Fruit fly (Drosophila melanogaster) whole organism, embryonic: Measurements from ENCODE around the gene CG31404.
A peak's percentile ranks its signal among the peaks of the same experiment; 100 is the strongest.

Experiments
- Atf-2 ChIP-seq: fragments of 200-800 bp; sonication (Bioruptor generic); optimal IDR thresholded peaks from 2 replicates; lab custom pipeline; 2016; ENCODE audit warnings: missing biosample characterization, missing genetic modification characterization
- CG10147 ChIP-seq: fragments of 200-800 bp; sonication (Bioruptor generic); optimal IDR thresholded peaks from 2 replicates; lab custom pipeline; 2019; ENCODE audit warnings: missing biosample characterization, mild to moderate bottlenecking, missing genetic modification characterization, moderate library complexity
- CG12744 ChIP-seq: fragments of 200-800 bp; sonication (Bioruptor generic); optimal IDR thresholded peaks from 2 replicates; lab custom pipeline; 2016; ENCODE audit warnings: missing biosample characterization, missing genetic modification characterization
- CG14710 ChIP-seq: fragments of 200-800 bp; sonication (Bioruptor generic); optimal IDR thresholded peaks from 3 replicates; lab custom pipeline; 2019; ENCODE audit warnings: missing biosample characterization, mild to moderate bottlenecking, missing genetic modification characterization, moderate library complexity
- CG14860 ChIP-seq: fragments of 200-800 bp; sonication (Bioruptor generic); IDR thresholded peaks from 3 replicates; pipeline ENCODE4 v1.3.6; 2022; ENCODE audit warnings: missing biosample characterization, missing genetic modification characterization; ENCODE audit not compliant: partially characterized antibody
- CG1603 ChIP-seq: fragments of 200-800 bp; sonication (Bioruptor generic); optimal IDR thresholded peaks from 2 replicates; lab custom pipeline; 2019; ENCODE audit warnings: missing biosample characterization, mild to moderate bottlenecking, missing genetic modification characterization, moderate library complexity
- CG16815 ChIP-seq: fragments of 200-800 bp; sonication (Bioruptor generic); optimal IDR thresholded peaks from 3 replicates; lab custom pipeline; 2017; ENCODE audit warnings: missing biosample characterization, mild to moderate bottlenecking, missing genetic modification characterization
- CG17829 ChIP-seq: fragments of 200-800 bp; optimal IDR thresholded peaks from 2 replicates; lab custom pipeline; 2019; ENCODE audit warnings: missing biosample characterization, mild to moderate bottlenecking, missing genetic modification characterization, moderate library complexity
- CG2116 ChIP-seq: fragments of 200-800 bp; sonication (Bioruptor generic); optimal IDR thresholded peaks from 3 replicates; lab custom pipeline; 2018; ENCODE audit warnings: missing biosample characterization, mild to moderate bottlenecking, missing genetic modification characterization
- CG2712 ChIP-seq: fragments of 200-800 bp; optimal IDR thresholded peaks from 3 replicates; lab custom pipeline; 2019; ENCODE audit warnings: missing biosample characterization, mild to moderate bottlenecking, missing genetic modification characterization, moderate library complexity
- CG31365 ChIP-seq: fragments of 200-800 bp; sonication (Bioruptor generic); optimal IDR thresholded peaks from 2 replicates; lab custom pipeline; 2018; ENCODE audit warnings: missing biosample characterization, mild to moderate bottlenecking, missing genetic modification characterization
- CG32772 ChIP-seq: fragments of 200-800 bp; sonication (Bioruptor generic); IDR thresholded peaks from 2 replicates; pipeline ENCODE4 v1.3.6; 2022; ENCODE audit warnings: missing biosample characterization, missing genetic modification characterization
- CG34376 ChIP-seq: fragments of 200-800 bp; sonication (Bioruptor generic); optimal IDR thresholded peaks from 2 replicates; lab custom pipeline; 2018; ENCODE audit warnings: missing biosample characterization, mild to moderate bottlenecking, missing genetic modification characterization
- CG3838 ChIP-seq: fragments of 200-800 bp; sonication (Bioruptor generic); optimal IDR thresholded peaks from 3 replicates; lab custom pipeline; 2016; ENCODE audit warnings: missing biosample characterization, missing genetic modification characterization
- CG7839 ChIP-seq: fragments of 200-800 bp; sonication (Bioruptor generic); optimal IDR thresholded peaks from 3 replicates; lab custom pipeline; 2018; ENCODE audit warnings: missing biosample characterization, mild to moderate bottlenecking, missing genetic modification characterization, moderate library complexity
- CG7928 ChIP-seq: fragments of 200-800 bp; sonication (Bioruptor generic); optimal IDR thresholded peaks from 2 replicates; lab custom pipeline; 2017; ENCODE audit warnings: missing biosample characterization, mild to moderate bottlenecking, missing genetic modification characterization
- CG8388 ChIP-seq: fragments of 200-800 bp; sonication (Bioruptor generic); optimal IDR thresholded peaks from 2 replicates; lab custom pipeline; 2019; ENCODE audit warnings: missing biosample characterization, mild to moderate bottlenecking, missing genetic modification characterization, moderate library complexity
- CG8765 ChIP-seq: fragments of 200-800 bp; sonication (Bioruptor generic); IDR thresholded peaks from 2 replicates; pipeline ENCODE4 v1.3.6; 2022; ENCODE audit warnings: missing biosample characterization, missing genetic modification characterization
- CG9727 ChIP-seq: fragments of 200-800 bp; sonication (Bioruptor generic); optimal IDR thresholded peaks from 3 replicates; lab custom pipeline; 2017; ENCODE audit warnings: missing biosample characterization, mild to moderate bottlenecking, missing genetic modification characterization
- CoRest ChIP-seq: fragments of 200-800 bp; sonication (Bioruptor generic); optimal IDR thresholded peaks from 3 replicates; lab custom pipeline; 2018; ENCODE audit warnings: missing biosample characterization, mild to moderate bottlenecking, missing genetic modification characterization, moderate library complexity
- ERR ChIP-seq: fragments of 200-800 bp; sonication (Bioruptor generic); optimal IDR thresholded peaks from 2 replicates; lab custom pipeline; 2016; ENCODE audit warnings: missing biosample characterization, missing genetic modification characterization
- Elba2 ChIP-seq: fragments of 200-800 bp; sonication (Bioruptor generic); optimal IDR thresholded peaks from 3 replicates; lab custom pipeline; 2016; ENCODE audit warnings: missing biosample characterization, missing genetic modification characterization
- H15 ChIP-seq: fragments of 200-800 bp; sonication (Bioruptor generic); IDR thresholded peaks from 3 replicates; pipeline ENCODE4 v1.3.6; 2022; ENCODE audit warnings: missing biosample characterization, missing genetic modification characterization
- Meics ChIP-seq: fragments of 200-800 bp; sonication (Bioruptor generic); optimal IDR thresholded peaks from 2 replicates; lab custom pipeline; 2017; ENCODE audit warnings: missing biosample characterization, mild to moderate bottlenecking, missing genetic modification characterization
- NK7.1 ChIP-seq: fragments of 200-800 bp; sonication (Bioruptor generic); optimal IDR thresholded peaks from 3 replicates; lab custom pipeline; 2016; ENCODE audit warnings: missing biosample characterization, missing genetic modification characterization
- Neu2 ChIP-seq: fragments of 200-800 bp; sonication (Bioruptor generic); optimal IDR thresholded peaks from 3 replicates; lab custom pipeline; 2016; ENCODE audit warnings: missing biosample characterization, missing genetic modification characterization, borderline replicate concordance
- Poxn ChIP-seq: fragments of 200-800 bp; sonication (Bioruptor generic); IDR thresholded peaks from 2 replicates; pipeline ENCODE4 v1.3.6; 2022; ENCODE audit warnings: missing biosample characterization, missing genetic modification characterization
- Sox100B ChIP-seq: fragments of 200-800 bp; sonication (Bioruptor generic); optimal IDR thresholded peaks from 3 replicates; lab custom pipeline; 2018; ENCODE audit warnings: missing biosample characterization, mild to moderate bottlenecking, missing genetic modification characterization
- Sry-δ ChIP-seq: fragments of 200-800 bp; sonication (Bioruptor generic); optimal IDR thresholded peaks from 2 replicates; lab custom pipeline; 2016; ENCODE audit warnings: missing biosample characterization, missing genetic modification characterization
- Stat92E ChIP-seq, 3 experiments: fragments of >200 bp in 2 of 3; fragments of 200-800 bp in 1 of 3; sonication (Bioruptor generic) in 1 of 3; optimal IDR thresholded peaks; 2 replicates each; lab custom pipeline; 2017 to 2019; ENCODE audit warnings: missing biosample characterization in 3 of 3, missing genetic modification characterization in 3 of 3, mild to moderate bottlenecking in 1 of 3, moderate library complexity in 1 of 3
- Xrp1 ChIP-seq: fragments of 200-800 bp; sonication (Bioruptor generic); IDR thresholded peaks from 2 replicates; pipeline ENCODE4 v1.3.6; 2022; ENCODE audit warnings: missing biosample characterization, missing genetic modification characterization
- ab ChIP-seq: fragments of 200-800 bp; sonication (Bioruptor generic); optimal IDR thresholded peaks from 2 replicates; lab custom pipeline; 2016; ENCODE audit warnings: missing biosample characterization, missing genetic modification characterization
- bab2 ChIP-seq: fragments of 200-800 bp; sonication (Bioruptor generic); optimal IDR thresholded peaks from 2 replicates; lab custom pipeline; 2016; ENCODE audit warnings: missing biosample characterization, missing genetic modification characterization
- corto ChIP-seq: fragments of 200-800 bp; sonication (Bioruptor generic); optimal IDR thresholded peaks from 2 replicates; lab custom pipeline; 2016; ENCODE audit warnings: missing biosample characterization, mild to moderate bottlenecking, missing genetic modification characterization, moderate library complexity
- crc ChIP-seq: fragments of 200-800 bp; sonication (Bioruptor generic); optimal IDR thresholded peaks from 2 replicates; lab custom pipeline; 2016; ENCODE audit warnings: missing biosample characterization, missing genetic modification characterization
- croc ChIP-seq: fragments of 200-800 bp; sonication (Bioruptor generic); conservative IDR thresholded peaks from 3 replicates; pipeline ENCODE4 v1.3.6; 2022; ENCODE audit warnings: missing biosample characterization, missing genetic modification characterization
- dimm ChIP-seq: fragments of 200-800 bp; sonication (Bioruptor generic); IDR thresholded peaks from 2 replicates; pipeline ENCODE4 v1.3.6; 2022; ENCODE audit warnings: missing biosample characterization, missing genetic modification characterization
- dmrt11E ChIP-seq: fragments of 200-800 bp; sonication (Bioruptor generic); optimal IDR thresholded peaks from 3 replicates; lab custom pipeline; 2018; ENCODE audit warnings: missing biosample characterization, mild to moderate bottlenecking, missing genetic modification characterization, moderate library complexity
- fd96Cb ChIP-seq: fragments of 200-800 bp; sonication (Bioruptor generic); optimal IDR thresholded peaks from 2 replicates; lab custom pipeline; 2018; ENCODE audit warnings: missing biosample characterization, mild to moderate bottlenecking, missing genetic modification characterization, moderate library complexity
- klu ChIP-seq: fragments of 200-800 bp; sonication (Bioruptor generic); IDR thresholded peaks from 2 replicates; pipeline ENCODE4 v1.3.6; 2022; ENCODE audit warnings: missing biosample characterization, missing genetic modification characterization
- lilli ChIP-seq: fragments of 200-800 bp; sonication (Bioruptor generic); optimal IDR thresholded peaks from 3 replicates; lab custom pipeline; 2016; ENCODE audit warnings: missing biosample characterization, missing genetic modification characterization
- lola ChIP-seq, 3 experiments: fragments of >200 bp in 2 of 3; fragments of 200-800 bp in 1 of 3; sonication (Bioruptor generic) in 1 of 3; optimal IDR thresholded peaks; 2 replicates each; lab custom pipeline; 2017 to 2019; ENCODE audit warnings: missing biosample characterization in 3 of 3, missing genetic modification characterization in 3 of 3, mild to moderate bottlenecking in 1 of 3, moderate library complexity in 1 of 3
- pros ChIP-seq: fragments of 200-800 bp; sonication (Bioruptor generic); optimal IDR thresholded peaks from 3 replicates; lab custom pipeline; 2019; ENCODE audit warnings: missing biosample characterization, mild to moderate bottlenecking, missing genetic modification characterization, moderate library complexity
- slbo ChIP-seq: fragments of 200-800 bp; sonication (Bioruptor generic); IDR thresholded peaks from 2 replicates; pipeline ENCODE4 v1.3.6; 2022; ENCODE audit warnings: missing biosample characterization, missing genetic modification characterization
- sna ChIP-seq: fragments of 200-800 bp; sonication (Bioruptor generic); IDR thresholded peaks from 2 replicates; pipeline ENCODE4 v1.3.6; 2022; ENCODE audit warnings: missing biosample characterization, missing genetic modification characterization; ENCODE audit not compliant: partially characterized antibody
- tap ChIP-seq: fragments of 200-800 bp; optimal IDR thresholded peaks from 3 replicates; lab custom pipeline; 2019; ENCODE audit warnings: missing biosample characterization, mild to moderate bottlenecking, missing genetic modification characterization, moderate library complexity
- tin ChIP-seq: fragments of 200-800 bp; sonication (Bioruptor generic); optimal IDR thresholded peaks from 3 replicates; lab custom pipeline; 2016; ENCODE audit warnings: missing biosample characterization, missing genetic modification characterization
- tx ChIP-seq: fragments of 200-800 bp; sonication (Bioruptor generic); optimal IDR thresholded peaks from 2 replicates; lab custom pipeline; 2016; ENCODE audit warnings: missing biosample characterization, missing genetic modification characterization
- wek ChIP-seq: fragments of 200-800 bp; sonication (Bioruptor generic); optimal IDR thresholded peaks from 3 replicates; lab custom pipeline; 2018; ENCODE audit warnings: missing biosample characterization, mild to moderate bottlenecking, missing genetic modification characterization, moderate library complexity

Gene CG31404

dm6 chr3R:19340312-19341079 lies 35.3 kb downstream of the CG31404 start:
- TF ChIP-seq Poxn (no peak), ab (GFP tag; lab: Kevin White, UChicago) (no peak), croc (GFP tag; lab: Robert Waterston, UW) (no peak), sna (GFP tag; lab: Robert Waterston, UW) (no peak), CG8388 (GFP tag; lab: Kevin White, UChicago) (no peak), corto (GFP tag; lab: Kevin White, UChicago) (no peak), CG12744 (GFP tag; lab: Kevin White, UChicago) (no peak), CG17829 (tag; lab: Kevin White, UChicago) (peak; percentile 22), klu (GFP tag; lab: Robert Waterston, UW) (no peak), bab2 (GFP tag; lab: Kevin White, UChicago) (no peak), CG32772 (GFP tag; lab: Robert Waterston, UW) (no peak), Atf-2 (GFP tag; lab: Kevin White, UChicago) (no peak), fd96Cb (tag; lab: Kevin White, UChicago) (no peak), dmrt11E (tag; lab: Kevin White, UChicago) (peak; percentile 41), Xrp1 (GFP tag; lab: Robert Waterston, UW) (0 out of 2 replicates have a peak, but pooled peaks have one; percentile 11), Sox100B (GFP tag; lab: Kevin White, UChicago) (no peak), tx (GFP tag; lab: Kevin White, UChicago) (no peak), CG14860 (GFP tag; lab: Robert Waterston, UW) (no peak), slbo (no peak), ERR (GFP tag; lab: Kevin White, UChicago) (no peak), CoRest (tag; lab: Kevin White, UChicago) (no peak), CG3838 (GFP tag; lab: Kevin White, UChicago) (no peak), crc (GFP tag; lab: Kevin White, UChicago) (no peak), CG2712 (tag; lab: Kevin White, UChicago) (peak; percentile 34), CG31365 (no peak), tap (tag; lab: Kevin White, UChicago) (no peak), tin (no peak), CG1603 (no peak), H15 (GFP tag; lab: Robert Waterston, UW) (no peak), lilli (GFP tag; lab: Kevin White, UChicago) (no peak), CG8765 (GFP tag; lab: Robert Waterston, UW) (no peak), NK7.1 (GFP tag; lab: Kevin White, UChicago) (no peak), CG14710 (tag; lab: Kevin White, UChicago) (peak; percentile 7), Neu2 (no peak), CG7839 (no peak), dimm (GFP tag; lab: Robert Waterston, UW) (no peak), wek (GFP tag; lab: Kevin White, UChicago) (no peak), Stat92E (GFP tag; optimal IDR thresholded peaks at IDR 0.05; lab: Kevin White, UChicago) (no peak), Elba2 (GFP tag; lab: Kevin White, UChicago) (no peak), Meics (GFP tag; lab: Kevin White, UChicago) (no peak), CG2116 (no peak), CG9727 (GFP tag; lab: Kevin White, UChicago) (peak; percentile 48), pros (peak; percentile 83), CG16815 (GFP tag; lab: Kevin White, UChicago) (no peak), CG7928 (no peak), lola (GFP tag; optimal IDR thresholded peaks at IDR 0.05; lab: Kevin White, UChicago) (peak in 1 of 3 experiments; percentile 33), Sry-δ (GFP tag; lab: Kevin White, UChicago) (no peak), CG10147 (GFP tag; lab: Kevin White, UChicago) (no peak), CG34376 (GFP tag; lab: Kevin White, UChicago) (no peak)
